Worm (Caenorhabditis elegans) whole organism, late embryonic: ENCODE results near the gene K11G12.6.

Source experiments
- C08G9.2 ChIP-seq: sonication (generic microtip); optimal IDR thresholded peaks from 2 replicates; lab custom pipeline; 2016; ENCODE audit warnings: mild to moderate bottlenecking, missing genetic modification characterization, moderate library complexity, missing compliant biosample characterization
- C38D4.7 ChIP-seq: fragments of 200-800 bp; sonication (Bioruptor generic); optimal IDR thresholded peaks from 2 replicates; lab custom pipeline; 2018; ENCODE audit warnings: mild to moderate bottlenecking, missing genetic modification characterization, moderate library complexity, missing compliant biosample characterization
- K09A11.1 ChIP-seq: sonication (generic microtip); optimal IDR thresholded peaks from 2 replicates; lab custom pipeline; 2017; ENCODE audit warnings: antibody characterized with exemption, mild to moderate bottlenecking, missing genetic modification characterization, missing compliant biosample characterization; ENCODE audit not compliant: insufficient read depth
- ahr-1 ChIP-seq: sonication (generic microtip); optimal IDR thresholded peaks from 2 replicates; lab custom pipeline; 2016; ENCODE audit warnings: missing genetic modification characterization, missing compliant biosample characterization
- ceh-14 ChIP-seq: sonication (generic microtip); optimal IDR thresholded peaks from 2 replicates; lab custom pipeline; 2016; ENCODE audit warnings: missing genotype, missing genetic modification characterization, missing compliant biosample characterization
- ceh-18 ChIP-seq: sonication (generic microtip); optimal IDR thresholded peaks from 2 replicates; lab custom pipeline; 2016; ENCODE audit warnings: missing genetic modification characterization, missing compliant biosample characterization
- ceh-19 ChIP-seq: fragments of 200-800 bp; sonication (Bioruptor generic); optimal IDR thresholded peaks from 2 replicates; lab custom pipeline; 2018; ENCODE audit warnings: mild to moderate bottlenecking, missing genetic modification characterization, missing compliant biosample characterization
- ceh-2 ChIP-seq: sonication (generic microtip); optimal IDR thresholded peaks from 2 replicates; lab custom pipeline; 2016; ENCODE audit warnings: missing genotype, missing genetic modification characterization, missing compliant biosample characterization
- ceh-22 ChIP-seq: sonication (generic microtip); optimal IDR thresholded peaks from 2 replicates; lab custom pipeline; 2017; ENCODE audit warnings: missing biosample characterization, missing genetic modification characterization
- ceh-24 ChIP-seq: sonication (generic microtip); optimal IDR thresholded peaks from 2 replicates; lab custom pipeline; 2016; ENCODE audit warnings: mild to moderate bottlenecking, missing genetic modification characterization, missing compliant biosample characterization
- ceh-30 ChIP-seq: fragments of 150-350 bp; optimal IDR thresholded peaks from 2 replicates; lab custom pipeline; 2014; ENCODE audit warnings: missing biosample characterization, missing genetic modification characterization
- ceh-31 ChIP-seq: sonication (generic microtip); optimal IDR thresholded peaks from 2 replicates; lab custom pipeline; 2016; ENCODE audit warnings: missing genetic modification characterization, missing compliant biosample characterization
- ceh-48 ChIP-seq: sonication (generic microtip); optimal IDR thresholded peaks from 2 replicates; lab custom pipeline; 2016; ENCODE audit warnings: missing genetic modification characterization, inconsistent platforms, missing compliant biosample characterization
- ceh-6 ChIP-seq: fragments of 200-800 bp; sonication (Bioruptor generic); optimal IDR thresholded peaks from 2 replicates; lab custom pipeline; 2018; ENCODE audit warnings: mild to moderate bottlenecking, missing genetic modification characterization, missing compliant biosample characterization
- che-1 ChIP-seq: sonication (generic microtip); optimal IDR thresholded peaks from 2 replicates; lab custom pipeline; 2016; ENCODE audit warnings: mild to moderate bottlenecking, missing genetic modification characterization, missing compliant biosample characterization
- dve-1 ChIP-seq: sonication (generic microtip); optimal IDR thresholded peaks from 2 replicates; lab custom pipeline; 2017; ENCODE audit warnings: antibody characterized with exemption, mild to moderate bottlenecking, missing genetic modification characterization, missing compliant biosample characterization
- elt-2 ChIP-seq: sonication (generic microtip); optimal IDR thresholded peaks from 2 replicates; lab custom pipeline; 2016; ENCODE audit warnings: missing genetic modification reagents, missing genetic modification characterization, missing compliant biosample characterization
- eyg-1 ChIP-seq: sonication (generic microtip); optimal IDR thresholded peaks from 2 replicates; lab custom pipeline; 2016; ENCODE audit warnings: missing genotype, missing genetic modification characterization, missing compliant biosample characterization
- fkh-10 ChIP-seq: fragments of 150-350 bp; optimal IDR thresholded peaks from 2 replicates; lab custom pipeline; 2014; ENCODE audit warnings: missing biosample characterization, missing genetic modification reagents, missing genetic modification characterization
- gmeb-2 ChIP-seq: sonication (generic microtip); optimal IDR thresholded peaks from 2 replicates; lab custom pipeline; 2016; ENCODE audit warnings: missing genetic modification characterization, inconsistent platforms, missing compliant biosample characterization
- hlh-15 ChIP-seq: sonication (generic microtip); optimal IDR thresholded peaks from 2 replicates; lab custom pipeline; 2016; ENCODE audit warnings: missing genetic modification characterization, missing compliant biosample characterization
- hlh-30 ChIP-seq: sonication (generic microtip); optimal IDR thresholded peaks from 2 replicates; lab custom pipeline; 2017; ENCODE audit warnings: antibody characterized with exemption, missing genetic modification characterization, missing compliant biosample characterization; ENCODE audit not compliant: insufficient read depth
- hlh-6 ChIP-seq: sonication (generic microtip); optimal IDR thresholded peaks from 2 replicates; lab custom pipeline; 2016; ENCODE audit warnings: missing genotype, missing genetic modification characterization, missing compliant biosample characterization
- lim-6 ChIP-seq: sonication (generic microtip); optimal IDR thresholded peaks from 2 replicates; lab custom pipeline; 2016; ENCODE audit warnings: missing genetic modification characterization, missing compliant biosample characterization
- lin-11 ChIP-seq: fragments of 200-800 bp; sonication (Bioruptor generic); optimal IDR thresholded peaks from 2 replicates; lab custom pipeline; 2018; ENCODE audit warnings: mild to moderate bottlenecking, missing genetic modification characterization, missing compliant biosample characterization
- mec-3 ChIP-seq: sonication (generic microtip); optimal IDR thresholded peaks from 2 replicates; lab custom pipeline; 2016; ENCODE audit warnings: borderline replicate concordance, missing genetic modification characterization, missing compliant biosample characterization
- nfya-1 ChIP-seq: sonication (generic microtip); optimal IDR thresholded peaks from 2 replicates; lab custom pipeline; 2017; ENCODE audit warnings: missing genetic modification characterization, mild to moderate bottlenecking, missing compliant biosample characterization, antibody characterized with exemption, moderate library complexity
- nhr-11 ChIP-seq: fragments of 150-350 bp; optimal IDR thresholded peaks from 2 replicates; lab custom pipeline; 2014; ENCODE audit warnings: missing biosample characterization, missing genetic modification characterization
- npax-4 ChIP-seq: sonication (generic microtip); optimal IDR thresholded peaks from 2 replicates; lab custom pipeline; 2016; ENCODE audit warnings: missing genetic modification characterization, missing compliant biosample characterization
- pat-9 ChIP-seq: fragments of 200-800 bp; sonication (Bioruptor generic); optimal IDR thresholded peaks from 2 replicates; lab custom pipeline; 2018; ENCODE audit warnings: mild to moderate bottlenecking, missing genetic modification characterization, moderate library complexity, missing compliant biosample characterization
- pax-1 ChIP-seq: fragments of 150-350 bp; optimal IDR thresholded peaks from 2 replicates; lab custom pipeline; 2014; ENCODE audit warnings: missing biosample characterization, missing genetic modification characterization
- pha-2 ChIP-seq: sonication (generic microtip); optimal IDR thresholded peaks from 2 replicates; lab custom pipeline; 2017; ENCODE audit warnings: mild to moderate bottlenecking, missing genetic modification characterization, missing compliant biosample characterization
- pha-4 ChIP-seq: fragments of 150-350 bp; optimal IDR thresholded peaks from 2 replicates; lab custom pipeline; 2018; ENCODE audit warnings: missing biosample characterization, missing genetic modification reagents, missing genetic modification characterization
- pros-1 ChIP-seq: fragments of 150-350 bp; optimal IDR thresholded peaks from 2 replicates; lab custom pipeline; 2014; ENCODE audit warnings: missing biosample characterization, missing genetic modification reagents, missing genetic modification characterization
- ref-2 ChIP-seq: sonication (generic microtip); optimal IDR thresholded peaks from 2 replicates; lab custom pipeline; 2016; ENCODE audit warnings: missing genetic modification characterization, missing compliant biosample characterization
- rnt-1 ChIP-seq: sonication (generic microtip); optimal IDR thresholded peaks from 2 replicates; lab custom pipeline; 2016; ENCODE audit warnings: missing genetic modification characterization, missing compliant biosample characterization
- sdc-2 ChIP-seq: sonication (generic microtip); optimal IDR thresholded peaks from 2 replicates; lab custom pipeline; 2016; ENCODE audit warnings: missing genotype, missing genetic modification characterization, missing compliant biosample characterization
- sox-2 ChIP-seq: fragments of 200-800 bp; sonication (Bioruptor generic); IDR thresholded peaks from 2 replicates; pipeline ENCODE4 v1.3.6; 2022; ENCODE audit warnings: missing genetic modification reagents, missing genetic modification characterization, missing compliant biosample characterization
- syd-9 ChIP-seq: sonication (generic microtip); optimal IDR thresholded peaks from 2 replicates; lab custom pipeline; 2016; ENCODE audit warnings: mild to moderate bottlenecking, missing genetic modification characterization, moderate library complexity, missing compliant biosample characterization
- tbx-7 ChIP-seq: sonication (generic microtip); optimal IDR thresholded peaks from 2 replicates; lab custom pipeline; 2016; ENCODE audit warnings: missing genotype, missing genetic modification characterization, missing compliant biosample characterization
- ttx-3 ChIP-seq: sonication (generic microtip); optimal IDR thresholded peaks from 2 replicates; lab custom pipeline; 2016; ENCODE audit warnings: missing genetic modification reagents, missing genetic modification characterization, missing compliant biosample characterization
- unc-3 ChIP-seq, 2 experiments: fragments of 200-800 bp in 1 of 2; sonication (Bioruptor generic) in 1 of 2; sonication (generic microtip) in 1 of 2; conservative IDR thresholded peaks in 1 of 2; optimal IDR thresholded peaks in 1 of 2; 2 replicates each; pipeline versions ENCODE4 v1.3.6 to Lab custom; 2016 to 2022; ENCODE audit warnings: missing compliant biosample characterization in 2 of 2, missing genetic modification characterization in 2 of 2, missing genetic modification reagents in 1 of 2
- unc-42 ChIP-seq: sonication (generic microtip); optimal IDR thresholded peaks from 2 replicates; lab custom pipeline; 2016; ENCODE audit warnings: missing genotype, missing genetic modification characterization, missing compliant biosample characterization
- unc-55 ChIP-seq: sonication (generic microtip); optimal IDR thresholded peaks from 2 replicates; lab custom pipeline; 2017; ENCODE audit warnings: missing biosample characterization, missing genetic modification reagents, missing genetic modification characterization
- zip-5 ChIP-seq: sonication (generic microtip); optimal IDR thresholded peaks from 2 replicates; lab custom pipeline; 2016; ENCODE audit warnings: missing genetic modification characterization, missing compliant biosample characterization
- ztf-16 ChIP-seq: sonication (generic microtip); optimal IDR thresholded peaks from 2 replicates; lab custom pipeline; 2017; ENCODE audit warnings: missing genetic modification characterization, missing compliant biosample characterization

The K11G12.6 gene

DNA sequence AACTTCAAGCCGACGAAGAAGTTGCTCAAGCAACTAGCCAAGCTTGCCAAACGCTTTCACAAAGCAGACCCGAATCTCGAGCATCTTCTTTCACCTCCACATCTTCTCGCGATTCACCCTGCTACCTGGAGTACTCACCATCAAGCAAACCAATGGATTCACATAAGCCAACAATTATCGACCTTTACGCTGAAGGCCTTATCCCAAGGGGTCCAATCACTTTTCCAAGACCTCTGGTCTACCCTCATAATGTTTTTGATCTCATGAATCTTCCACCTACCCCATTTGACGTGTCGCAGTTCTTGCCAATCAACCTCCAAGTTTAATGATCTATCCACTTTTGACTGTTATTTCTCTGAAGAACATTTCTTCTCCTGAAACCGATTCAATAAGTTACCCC, 13.9 kb upstream of the K11G12.6 start:
- TF ChIP-seq unc-3 (GFP tag; conservative IDR thresholded peaks at IDR 0.05; lab: Robert Waterston, UW): no peak
- no peak for TF ChIP-seq unc-3 (tag; optimal IDR thresholded peaks at IDR 0.05; lab: Kevin White, UChicago)
- TF ChIP-seq ceh-18 (tag; lab: Kevin White, UChicago): no peak
- no peak for TF ChIP-seq hlh-6 (tag; lab: Kevin White, UChicago)
- no peak for TF ChIP-seq hlh-30
- no peak for TF ChIP-seq sdc-2 (tag; lab: Kevin White, UChicago)
- no peak for TF ChIP-seq pha-4 (tag; lab: Kevin White, UChicago)
- no peak for TF ChIP-seq K09A11.1
- no peak for TF ChIP-seq sox-2 (GFP tag; lab: Robert Waterston, UW)
- TF ChIP-seq fkh-10 (GFP tag; lab: Kevin White, UChicago): no peak
- no peak for TF ChIP-seq ceh-14 (tag; lab: Kevin White, UChicago)
- TF ChIP-seq ceh-48 (tag; lab: Kevin White, UChicago): no peak
- TF ChIP-seq che-1: no peak
- no peak for TF ChIP-seq pat-9

ce11 chrX:6742891-6743290, 13.4 kb upstream of the K11G12.6 start:
- TF ChIP-seq ceh-31 (tag; lab: Kevin White, UChicago) (peak; percentile 7), ceh-18 (tag; lab: Kevin White, UChicago) (peak; percentile 23), hlh-30 (peak; percentile 78), nhr-11 (tag; lab: Kevin White, UChicago) (no peak), rnt-1 (no peak), mec-3 (tag; lab: Kevin White, UChicago) (no peak), hlh-6 (tag; lab: Kevin White, UChicago) (no peak), ref-2 (tag; lab: Kevin White, UChicago) (no peak)

DNA sequence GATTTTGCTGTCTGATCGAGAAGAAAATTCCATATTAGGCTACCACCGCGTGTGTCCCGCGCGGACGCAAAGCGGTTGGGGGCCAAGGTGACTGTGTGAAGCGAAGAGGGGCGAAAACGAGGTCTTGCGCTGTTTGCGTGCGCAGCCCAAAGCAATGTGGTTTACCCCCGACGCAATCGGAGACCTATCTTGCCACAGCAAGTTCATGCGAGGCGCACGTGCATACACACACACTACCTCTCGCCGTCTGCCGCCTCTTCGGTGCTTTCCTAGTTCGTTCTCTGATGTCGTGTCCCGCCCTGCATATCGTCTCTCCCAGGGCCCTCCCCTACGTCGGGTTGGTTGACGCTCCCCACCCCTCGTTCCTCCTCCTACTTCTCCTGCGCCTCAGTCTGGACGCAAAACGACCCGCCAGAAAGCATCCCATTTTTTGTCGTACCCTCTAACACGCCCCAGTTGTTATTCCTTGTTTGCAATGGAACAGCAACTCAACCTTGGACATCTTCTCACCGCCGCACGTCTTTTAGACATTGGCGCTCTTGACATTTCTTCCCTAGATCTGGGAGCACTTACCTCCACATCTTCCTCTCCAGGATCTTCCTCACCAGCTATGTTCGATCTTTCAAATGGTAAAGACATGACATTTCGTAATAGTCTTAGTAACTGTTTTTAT, 12.7 kb upstream of the K11G12.6 start, which contains the start of gene mdl-1:
Gene mdl-1 (plus strand): TSS at position 341 of the 673 bp plus-strand sequence.
- TF ChIP-seq sdc-2 (tag; lab: Kevin White, UChicago) (peak; percentile 63), unc-42 (tag; lab: Kevin White, UChicago) (peak; percentile 48), ceh-19 (GFP tag; lab: Kevin White, UChicago) (peak; percentile 87), pat-9 (peak; percentile 56), nfya-1 (tag; lab: Kevin White, UChicago) (peak; percentile 78), hlh-6 (tag; lab: Kevin White, UChicago) (no peak), ceh-30 (tag; lab: Kevin White, UChicago) (no peak), hlh-15 (no peak), zip-5 (tag; lab: Kevin White, UChicago) (no peak), unc-55 (peak; percentile 81), lin-11 (tag; lab: Kevin White, UChicago) (peak; percentile 21), ttx-3 (no peak), K09A11.1 (peak; percentile 45), pha-2 (tag; lab: Kevin White, UChicago) (peak; percentile 76), ceh-24 (tag; lab: Kevin White, UChicago) (no peak), pax-1 (tag; lab: Kevin White, UChicago) (peak; percentile 3), ztf-16 (tag; lab: Kevin White, UChicago) (peak; percentile 2), ceh-22 (tag; lab: Kevin White, UChicago) (no peak), syd-9 (tag; lab: Kevin White, UChicago) (peak; percentile 58), ahr-1 (tag; lab: Kevin White, UChicago) (peak; percentile 6), C38D4.7 (GFP tag; lab: Kevin White, UChicago) (peak; percentile 23), che-1 (no peak), C08G9.2 (tag; lab: Kevin White, UChicago) (peak; percentile 33), lim-6 (no peak), gmeb-2 (no peak), ceh-6 (GFP tag; lab: Kevin White, UChicago) (peak; percentile 8), ceh-31 (tag; lab: Kevin White, UChicago) (peak; percentile 79), tbx-7 (tag; lab: Kevin White, UChicago) (no peak), dve-1 (tag; lab: Kevin White, UChicago) (peak; percentile 86), ceh-2 (tag; lab: Kevin White, UChicago) (peak; percentile 32), eyg-1 (tag; lab: Kevin White, UChicago) (peak; percentile 69), pros-1 (tag; lab: Kevin White, UChicago) (peak; percentile 65), ceh-18 (tag; lab: Kevin White, UChicago) (peak; percentile 88), npax-4 (no peak), elt-2 (tag; lab: Kevin White, UChicago) (peak; percentile 74)
